Fruit fly (Drosophila melanogaster) whole organism, embryonic: ENCODE data around the gene Ptp99A.

Source experiments
- Adf1 ChIP-seq: fragments of 200-800 bp; sonication (Bioruptor generic); IDR thresholded peaks from 2 replicates; pipeline ENCODE4 v1.3.6; 2022; ENCODE audit warnings: missing biosample characterization, missing genetic modification characterization
- Awh ChIP-seq: fragments of 200-800 bp; sonication (Bioruptor generic); IDR thresholded peaks from 2 replicates; pipeline ENCODE4, ENCODE4 v1.3.6; 2022; ENCODE audit warnings: missing biosample characterization, missing genetic modification characterization
- Blimp-1 ChIP-seq: fragments of 200-800 bp; sonication (Bioruptor generic); optimal IDR thresholded peaks from 3 replicates; lab custom pipeline; 2018; ENCODE audit warnings: missing biosample characterization, missing genetic modification characterization, mild to moderate bottlenecking, moderate library complexity, missing genetic modification reagents
- CG10267 ChIP-seq: fragments of 200-800 bp; sonication (Bioruptor generic); optimal IDR thresholded peaks from 2 replicates; lab custom pipeline; 2018; ENCODE audit warnings: missing biosample characterization, mild to moderate bottlenecking, missing genetic modification characterization, moderate library complexity
- CG11723 ChIP-seq: fragments of 200-800 bp; sonication (Bioruptor generic); optimal IDR thresholded peaks from 2 replicates; lab custom pipeline; 2017; ENCODE audit warnings: missing biosample characterization, mild to moderate bottlenecking, missing genetic modification characterization
- CG15601 ChIP-seq: fragments of 200-800 bp; sonication (Bioruptor generic); optimal IDR thresholded peaks from 3 replicates; lab custom pipeline; 2019; ENCODE audit warnings: missing biosample characterization, mild to moderate bottlenecking, missing genetic modification characterization, moderate library complexity
- CG1647 ChIP-seq: fragments of 200-800 bp; sonication (Bioruptor generic); optimal IDR thresholded peaks from 3 replicates; lab custom pipeline; 2016; ENCODE audit warnings: missing biosample characterization, missing genetic modification characterization
- CG16815 ChIP-seq: fragments of 200-800 bp; sonication (Bioruptor generic); optimal IDR thresholded peaks from 3 replicates; lab custom pipeline; 2017; ENCODE audit warnings: missing biosample characterization, mild to moderate bottlenecking, missing genetic modification characterization
- CG17328 ChIP-seq: fragments of 200-800 bp; sonication (Bioruptor generic); IDR thresholded peaks from 2 replicates; pipeline ENCODE4 v1.3.6; 2022; ENCODE audit warnings: missing biosample characterization, missing genetic modification characterization
- CG3065 ChIP-seq: fragments of 200-800 bp; sonication (Bioruptor generic); optimal IDR thresholded peaks from 2 replicates; lab custom pipeline; 2016; ENCODE audit warnings: missing biosample characterization, missing genetic modification characterization
- CG7271 ChIP-seq: fragments of 200-800 bp; sonication (Bioruptor generic); optimal IDR thresholded peaks from 2 replicates; lab custom pipeline; 2018; ENCODE audit warnings: missing biosample characterization, mild to moderate bottlenecking, missing genetic modification characterization, moderate library complexity
- CoRest ChIP-seq: fragments of 200-800 bp; sonication (Bioruptor generic); optimal IDR thresholded peaks from 3 replicates; lab custom pipeline; 2018; ENCODE audit warnings: missing biosample characterization, mild to moderate bottlenecking, missing genetic modification characterization, moderate library complexity
- Dfd ChIP-seq, 2 experiments: fragments of >200 bp; optimal IDR thresholded peaks; 2 replicates each; lab custom pipeline; 2017; ENCODE audit warnings: missing biosample characterization in 2 of 2, missing genetic modification characterization in 2 of 2
- Fer1 ChIP-seq: fragments of 200-800 bp; sonication (Bioruptor generic); optimal IDR thresholded peaks from 2 replicates; lab custom pipeline; 2017; ENCODE audit warnings: missing biosample characterization, mild to moderate bottlenecking, missing genetic modification characterization
- Hr51 ChIP-seq, 2 experiments: fragments of 200-800 bp; sonication (Bioruptor generic); optimal IDR thresholded peaks; 2 replicates in 1 of 2; 3 replicates in 1 of 2; lab custom pipeline; 2016 to 2018; ENCODE audit warnings: missing biosample characterization in 2 of 2, missing genetic modification characterization in 2 of 2, mild to moderate bottlenecking in 1 of 2, moderate library complexity in 1 of 2
- Jarid2 ChIP-seq: fragments of 200-800 bp; sonication (Bioruptor generic); optimal IDR thresholded peaks from 3 replicates; lab custom pipeline; 2017; ENCODE audit warnings: mild to moderate bottlenecking, missing biosample characterization, missing genetic modification reagents, missing genetic modification characterization
- Mad ChIP-seq: fragments of 200-800 bp; sonication (Bioruptor generic); optimal IDR thresholded peaks from 2 replicates; lab custom pipeline; 2016; ENCODE audit warnings: missing biosample characterization, missing genetic modification characterization
- Med ChIP-seq: fragments of 200-800 bp; sonication (Bioruptor generic); peaks from one replicate; lab custom pipeline; 2016; ENCODE audit warnings: missing biosample characterization, missing genetic modification characterization, mild to moderate bottlenecking, inconsistent platforms, moderate library complexity
- Nf-YB ChIP-seq: fragments of 200-800 bp; sonication (Bioruptor generic); optimal IDR thresholded peaks from 3 replicates; lab custom pipeline; 2019; ENCODE audit warnings: missing biosample characterization, mild to moderate bottlenecking, missing genetic modification characterization, moderate library complexity
- Pdp1 ChIP-seq, 2 experiments: fragments of 200-800 bp; sonication (Bioruptor generic); optimal IDR thresholded peaks; 3 replicates each; lab custom pipeline; 2016; ENCODE audit warnings: missing biosample characterization in 2 of 2, missing genetic modification characterization in 2 of 2, mild to moderate bottlenecking in 1 of 2, moderate library complexity in 1 of 2
- Sry-δ ChIP-seq: fragments of 200-800 bp; sonication (Bioruptor generic); optimal IDR thresholded peaks from 2 replicates; lab custom pipeline; 2016; ENCODE audit warnings: missing biosample characterization, missing genetic modification characterization
- Stat92E ChIP-seq, 3 experiments: fragments of >200 bp in 2 of 3; fragments of 200-800 bp in 1 of 3; sonication (Bioruptor generic) in 1 of 3; optimal IDR thresholded peaks; 2 replicates each; lab custom pipeline; 2017 to 2019; ENCODE audit warnings: missing biosample characterization in 3 of 3, missing genetic modification characterization in 3 of 3, mild to moderate bottlenecking in 1 of 3, moderate library complexity in 1 of 3
- abd-A ChIP-seq: fragments of 200-800 bp; sonication (Bioruptor generic); optimal IDR thresholded peaks from 3 replicates; lab custom pipeline; 2019; ENCODE audit warnings: missing biosample characterization, mild to moderate bottlenecking, missing genetic modification characterization, moderate library complexity
- ara ChIP-seq: fragments of 200-800 bp; sonication (Bioruptor generic); IDR thresholded peaks from 2 replicates; pipeline ENCODE4 v1.3.6; 2022; ENCODE audit warnings: missing biosample characterization, missing genetic modification characterization
- ash1 ChIP-seq: fragments of 200-800 bp; sonication (Bioruptor generic); optimal IDR thresholded peaks from 2 replicates; lab custom pipeline; 2018; ENCODE audit warnings: missing biosample characterization, mild to moderate bottlenecking, missing genetic modification characterization
- bab2 ChIP-seq: fragments of 200-800 bp; sonication (Bioruptor generic); optimal IDR thresholded peaks from 2 replicates; lab custom pipeline; 2016; ENCODE audit warnings: missing biosample characterization, missing genetic modification characterization
- br ChIP-seq: fragments of >200 bp; optimal IDR thresholded peaks from 2 replicates; lab custom pipeline; 2017
- bsh ChIP-seq, 2 experiments: fragments of 200-800 bp; sonication (Bioruptor generic); optimal IDR thresholded peaks; 2 replicates each; lab custom pipeline; 2017 to 2018; ENCODE audit warnings: mild to moderate bottlenecking in 2 of 2, missing biosample characterization in 2 of 2, missing genetic modification characterization in 2 of 2, moderate library complexity in 1 of 2
- cato ChIP-seq: fragments of 200-800 bp; sonication (Bioruptor generic); optimal IDR thresholded peaks from 2 replicates; lab custom pipeline; 2016; ENCODE audit warnings: missing biosample characterization, missing genetic modification characterization, borderline replicate concordance
- ci ChIP-seq: fragments of 200-800 bp; sonication (Bioruptor generic); IDR thresholded peaks from 3 replicates; pipeline ENCODE4 v1.3.6; 2022; ENCODE audit warnings: missing biosample characterization, missing genetic modification characterization
- crc ChIP-seq: fragments of 200-800 bp; sonication (Bioruptor generic); optimal IDR thresholded peaks from 2 replicates; lab custom pipeline; 2016; ENCODE audit warnings: missing biosample characterization, missing genetic modification characterization
- disco-r ChIP-seq: fragments of 200-800 bp; sonication (Bioruptor generic); optimal IDR thresholded peaks from 2 replicates; lab custom pipeline; 2016; ENCODE audit warnings: missing biosample characterization, missing genetic modification characterization
- dmrt99B ChIP-seq: fragments of 200-800 bp; sonication (Bioruptor generic); optimal IDR thresholded peaks from 2 replicates; lab custom pipeline; 2018; ENCODE audit warnings: missing biosample characterization, mild to moderate bottlenecking, missing genetic modification characterization, moderate library complexity
- dpn ChIP-seq, 2 experiments: fragments of 200-800 bp; sonication (Bioruptor generic); optimal IDR thresholded peaks; 3 replicates each; lab custom pipeline; 2016; ENCODE audit warnings: missing biosample characterization in 2 of 2, missing genetic modification characterization in 2 of 2
- ewg ChIP-seq: fragments of 200-800 bp; sonication (Bioruptor generic); optimal IDR thresholded peaks from 3 replicates; lab custom pipeline; 2017; ENCODE audit warnings: mild to moderate bottlenecking, missing biosample characterization, missing genetic modification reagents, missing genetic modification characterization
- eyg ChIP-seq: fragments of 200-800 bp; sonication (Bioruptor generic); optimal IDR thresholded peaks from 3 replicates; lab custom pipeline; 2016; ENCODE audit warnings: missing biosample characterization, missing genetic modification characterization
- lola ChIP-seq, 3 experiments: fragments of >200 bp in 2 of 3; fragments of 200-800 bp in 1 of 3; sonication (Bioruptor generic) in 1 of 3; optimal IDR thresholded peaks; 2 replicates each; lab custom pipeline; 2017 to 2019; ENCODE audit warnings: missing biosample characterization in 3 of 3, missing genetic modification characterization in 3 of 3, mild to moderate bottlenecking in 1 of 3, moderate library complexity in 1 of 3
- oc ChIP-seq: fragments of 200-800 bp; sonication (Bioruptor generic); optimal IDR thresholded peaks from 2 replicates; lab custom pipeline; 2018; ENCODE audit warnings: missing biosample characterization, mild to moderate bottlenecking, missing genetic modification characterization, moderate library complexity
- pan ChIP-seq, 4 experiments: fragments of >200 bp in 3 of 4; fragments of 200-800 bp in 1 of 4; sonication (Bioruptor generic) in 1 of 4; optimal IDR thresholded peaks in 3 of 4; IDR thresholded peaks in 1 of 4; 2 replicates each; pipeline versions ENCODE4 v1.3.6 to Lab custom; 2017 to 2022; ENCODE audit warnings: missing biosample characterization in 2 of 4, missing genetic modification characterization in 2 of 4, mixed read lengths in 1 of 4
- prd ChIP-seq, 3 experiments: fragments of >200 bp in 2 of 3; fragments of 200-800 bp in 1 of 3; sonication (Bioruptor generic) in 1 of 3; optimal IDR thresholded peaks in 2 of 3; IDR thresholded peaks in 1 of 3; 2 replicates in 2 of 3; 3 replicates in 1 of 3; pipeline versions ENCODE4 v1.3.6 to Lab custom; 2017 to 2022; ENCODE audit warnings: missing biosample characterization in 1 of 3, missing genetic modification characterization in 1 of 3
- ranshi ChIP-seq: fragments of 200-800 bp; sonication (Bioruptor generic); IDR thresholded peaks from 2 replicates; pipeline ENCODE4 v1.3.6; 2022; ENCODE audit warnings: missing biosample characterization, missing genetic modification characterization
- sens ChIP-seq: fragments of 200-800 bp; sonication (Bioruptor generic); peaks from one replicate; lab custom pipeline; 2016; ENCODE audit warnings: missing biosample characterization, missing genetic modification characterization
- sna ChIP-seq: fragments of 200-800 bp; sonication (Bioruptor generic); IDR thresholded peaks from 2 replicates; pipeline ENCODE4 v1.3.6; 2022; ENCODE audit warnings: missing biosample characterization, missing genetic modification characterization; ENCODE audit not compliant: partially characterized antibody
- ssp ChIP-seq: fragments of 200-800 bp; sonication (Bioruptor generic); IDR thresholded peaks from 2 replicates; pipeline ENCODE4 v1.3.6; 2022; ENCODE audit warnings: missing biosample characterization, missing genetic modification characterization
- stwl ChIP-seq: fragments of 200-800 bp; sonication (Bioruptor generic); optimal IDR thresholded peaks from 3 replicates; lab custom pipeline; 2018; ENCODE audit warnings: missing biosample characterization, mild to moderate bottlenecking, missing genetic modification characterization, moderate library complexity
- tup ChIP-seq: fragments of 200-800 bp; sonication (Bioruptor generic); optimal IDR thresholded peaks from 2 replicates; lab custom pipeline; 2016; ENCODE audit warnings: missing biosample characterization, mild to moderate bottlenecking, missing genetic modification characterization, moderate library complexity

The Ptp99A gene

dm6 chr3R:29518498-29518897, 141.1 kb downstream of the Ptp99A start:
- TF ChIP-seq Jarid2 (GFP tag; lab: Kevin White, UChicago) (no peak), Blimp-1 (GFP tag; lab: Kevin White, UChicago) (peak; percentile 31), Mad (no peak), Pdp1 (GFP tag; optimal IDR thresholded peaks at IDR 0.05; lab: Kevin White, UChicago) (peak in 1 of 2 experiments; percentile 40), oc (peak; percentile 62), abd-A (tag; lab: Kevin White, UChicago) (peak; percentile 66)

- TF ChIP-seq dmrt99B (tag; lab: Kevin White, UChicago), result peak; percentile 60
- no peak for TF ChIP-seq CG1647 (GFP tag; lab: Kevin White, UChicago)
- TF ChIP-seq eyg (GFP tag; lab: Kevin White, UChicago), result no peak
- TF ChIP-seq pan (optimal IDR thresholded peaks at IDR 0.05; lab: Kevin White, UChicago), result no peak
- peak in 1 of 2 experiments; percentile 46 for TF ChIP-seq pan (GFP tag; optimal IDR thresholded peaks at IDR 0.05 in 1 of 2, IDR thresholded peaks at IDR 0.05 in 1 of 2)
- TF ChIP-seq Awh (GFP tag; lab: Robert Waterston, UW), result 0 out of 2 replicates have a peak, but pooled peaks have one; percentile 28
- TF ChIP-seq cato (GFP tag; lab: Kevin White, UChicago), result no peak
- peak; percentile 20 for TF ChIP-seq CoRest (tag; lab: Kevin White, UChicago)
- no peak for TF ChIP-seq tup (GFP tag; lab: Kevin White, UChicago)
- TF ChIP-seq CG7271 (tag; lab: Kevin White, UChicago), result peak; percentile 29
- no peak for TF ChIP-seq disco-r (GFP tag; lab: Kevin White, UChicago)
- no peak for TF ChIP-seq Nf-YB (GFP tag; lab: Kevin White, UChicago)
- peak in 1 of 3 experiments; percentile 36 for TF ChIP-seq lola (GFP tag; optimal IDR thresholded peaks at IDR 0.05; lab: Kevin White, UChicago)
- peak; percentile 56 for TF ChIP-seq sens (GFP tag; lab: Kevin White, UChicago)
- no peak for TF ChIP-seq Fer1 (GFP tag; lab: Kevin White, UChicago)
- peak; percentile 3 for TF ChIP-seq ewg (GFP tag; lab: Kevin White, UChicago)
- TF ChIP-seq ssp (GFP tag; lab: Robert Waterston, UW), result no peak
- peak; percentile 17 for TF ChIP-seq CG10267
- TF ChIP-seq Adf1 (GFP tag; lab: Robert Waterston, UW), result no peak
- no peak for TF ChIP-seq CG15601 (tag; lab: Kevin White, UChicago)
- TF ChIP-seq Dfd (GFP tag; optimal IDR thresholded peaks at IDR 0.05; lab: Kevin White, UChicago), result no peak
- peak; percentile 10 for TF ChIP-seq CG16815
- TF ChIP-seq CG3065, result no peak
- TF ChIP-seq bsh (GFP tag; optimal IDR thresholded peaks at IDR 0.05; lab: Kevin White, UChicago), result peak; percentile 3 to 57
- TF ChIP-seq crc (GFP tag; lab: Kevin White, UChicago), result no peak
- peak; percentile 62; the same call in 1 of the 2 replicates for TF ChIP-seq CG17328 (GFP tag; lab: Robert Waterston, UW)
- TF ChIP-seq CG11723 (GFP tag; lab: Kevin White, UChicago), result no peak
- peak; percentile 68; the same call in 2 of the 3 replicates for TF ChIP-seq ci (GFP tag; lab: Robert Waterston, UW)
- TF ChIP-seq Sry-δ (GFP tag; lab: Kevin White, UChicago), result no peak
- TF ChIP-seq br (lab: Kevin White, UChicago), result no peak
- TF ChIP-seq stwl (tag; lab: Kevin White, UChicago), result no peak
- TF ChIP-seq sna, result no peak
- no peak for TF ChIP-seq Stat92E (GFP tag; optimal IDR thresholded peaks at IDR 0.05; lab: Kevin White, UChicago)
- TF ChIP-seq bab2 (GFP tag; lab: Kevin White, UChicago), result no peak
- peak in 1 of 2 experiments; percentile 53 for TF ChIP-seq Hr51 (GFP tag; optimal IDR thresholded peaks at IDR 0.05; lab: Kevin White, UChicago)
- TF ChIP-seq ash1 (GFP tag; lab: Kevin White, UChicago), result no peak
- TF ChIP-seq ara (GFP tag; lab: Robert Waterston, UW), result 0 out of 2 replicates have a peak, but pooled peaks have one; percentile 28
- no peak for TF ChIP-seq prd (optimal IDR thresholded peaks at IDR 0.05; lab: Kevin White, UChicago)
- peak; percentile 64; the same call in 2 of the 3 replicates for TF ChIP-seq prd (GFP tag; IDR thresholded peaks at IDR 0.05; lab: Robert Waterston, UW)
- peak; percentile 42 for TF ChIP-seq Blimp-1 (GFP tag; lab: Kevin White, UChicago)
- TF ChIP-seq ranshi (GFP tag; lab: Robert Waterston, UW), result 0 out of 2 replicates have a peak, but pooled peaks have one; percentile 25
- no peak for TF ChIP-seq dpn (GFP tag; optimal IDR thresholded peaks at IDR 0.05; lab: Kevin White, UChicago)
- peak; percentile 53 for TF ChIP-seq Med (GFP tag; lab: Kevin White, UChicago)
These were observed 141.9 kb downstream of the Ptp99A start for dm6 chr3R:29519332-29519731.
